Worm (Caenorhabditis elegans) whole organism, L3 larva: ENCODE data around the gene T05A8.8.

Experiments used
- ama-1 ChIP-seq: fragments of 150-350 bp; optimal IDR thresholded peaks from 2 replicates; lab custom pipeline; 2018
- nhr-11 ChIP-seq: fragments of 150-350 bp; optimal IDR thresholded peaks from 2 replicates; lab custom pipeline; 2014; ENCODE audit warnings: missing biosample characterization, missing genetic modification characterization
- nhr-28 ChIP-seq: fragments of 150-350 bp; optimal IDR thresholded peaks from 2 replicates; lab custom pipeline; 2014; ENCODE audit warnings: missing biosample characterization, missing genetic modification characterization

DNA sequence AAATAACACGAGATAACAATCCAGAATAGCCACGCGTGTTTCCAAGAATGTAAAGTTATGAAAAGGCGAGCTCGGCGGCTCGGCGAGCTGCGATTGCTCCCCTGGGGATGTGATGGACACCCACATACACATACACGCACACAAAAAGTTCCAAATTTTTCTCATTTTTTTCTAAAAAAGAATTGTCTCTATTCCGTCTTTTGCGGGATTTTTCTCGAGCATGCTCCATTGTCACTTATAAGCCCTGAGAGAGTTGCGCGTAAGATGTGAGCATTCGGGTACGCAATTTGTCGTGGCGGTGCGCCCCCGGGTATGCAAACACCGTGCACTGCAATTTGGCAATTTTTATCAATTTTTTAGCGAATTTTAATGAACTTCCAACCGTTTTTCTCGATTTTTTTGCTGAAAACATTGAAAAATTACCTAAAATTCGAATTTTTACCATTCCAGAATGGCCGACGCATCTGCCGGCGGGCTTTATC lies 50.6 kb downstream of the T05A8.8 start, which contains the start of the genes F08D12.12 and srpa-72:
- TF ChIP-seq nhr-11 (tag; lab: Kevin White, UChicago) (no peak), ama-1 (no peak), nhr-28 (no peak)
